Fruit fly (Drosophila melanogaster) whole organism, embryonic: ENCODE results near the gene CG4613.

Experiments
- B-H2 ChIP-seq: fragments of 200-800 bp; sonication (Bioruptor generic); optimal IDR thresholded peaks from 2 replicates; lab custom pipeline; 2018; ENCODE audit warnings: missing biosample characterization, mild to moderate bottlenecking, missing genetic modification characterization
- Bteb2 ChIP-seq: fragments of 200-800 bp; sonication (Bioruptor generic); optimal IDR thresholded peaks from 2 replicates; lab custom pipeline; 2016; ENCODE audit warnings: missing biosample characterization, missing genetic modification characterization
- CG10565 ChIP-seq: fragments of 200-800 bp; sonication (Bioruptor generic); optimal IDR thresholded peaks from 3 replicates; lab custom pipeline; 2016; ENCODE audit warnings: missing biosample characterization, mild to moderate bottlenecking, missing genetic modification characterization
- CG11723 ChIP-seq: fragments of 200-800 bp; sonication (Bioruptor generic); optimal IDR thresholded peaks from 2 replicates; lab custom pipeline; 2017; ENCODE audit warnings: missing biosample characterization, mild to moderate bottlenecking, missing genetic modification characterization
- CG15073 ChIP-seq: fragments of 200-800 bp; sonication (Bioruptor generic); optimal IDR thresholded peaks from 2 replicates; lab custom pipeline; 2016; ENCODE audit warnings: missing biosample characterization, missing genetic modification characterization
- CG15269 ChIP-seq: fragments of 200-800 bp; sonication (Bioruptor generic); optimal IDR thresholded peaks from 2 replicates; lab custom pipeline; 2018; ENCODE audit warnings: missing biosample characterization, mild to moderate bottlenecking, missing genetic modification characterization, moderate library complexity
- CG1529 ChIP-seq: fragments of 200-800 bp; sonication (Bioruptor generic); optimal IDR thresholded peaks from 3 replicates; lab custom pipeline; 2018; ENCODE audit warnings: missing biosample characterization, missing genetic modification characterization
- CG17912 ChIP-seq: fragments of 200-800 bp; sonication (Bioruptor generic); optimal IDR thresholded peaks from 2 replicates; lab custom pipeline; 2018; ENCODE audit warnings: missing biosample characterization, mild to moderate bottlenecking, missing genetic modification characterization
- CG18619 ChIP-seq: fragments of 200-800 bp; sonication (Bioruptor generic); optimal IDR thresholded peaks from 3 replicates; lab custom pipeline; 2017; ENCODE audit warnings: missing biosample characterization, mild to moderate bottlenecking, missing genetic modification characterization
- CG18764 ChIP-seq: fragments of 200-800 bp; sonication (Bioruptor generic); optimal IDR thresholded peaks from 3 replicates; lab custom pipeline; 2016; ENCODE audit warnings: missing biosample characterization, missing genetic modification characterization
- CG3163 ChIP-seq: fragments of 200-800 bp; sonication (Bioruptor generic); optimal IDR thresholded peaks from 3 replicates; lab custom pipeline; 2016; ENCODE audit warnings: missing biosample characterization, missing genetic modification characterization
- CG4328 ChIP-seq: fragments of 200-800 bp; sonication (Bioruptor generic); optimal IDR thresholded peaks from 3 replicates; lab custom pipeline; 2017; ENCODE audit warnings: missing biosample characterization, missing genetic modification reagents, missing genetic modification characterization
- CG5245 ChIP-seq: fragments of 200-800 bp; sonication (Bioruptor generic); optimal IDR thresholded peaks from 3 replicates; lab custom pipeline; 2016; ENCODE audit warnings: missing biosample characterization, missing genetic modification characterization
- CG6254 ChIP-seq: fragments of 200-800 bp; sonication (Bioruptor generic); optimal IDR thresholded peaks from 3 replicates; lab custom pipeline; 2017; ENCODE audit warnings: mild to moderate bottlenecking, missing biosample characterization, missing genetic modification reagents, missing genetic modification characterization
- CkIIα-i1 ChIP-seq: fragments of 200-800 bp; sonication (Bioruptor generic); IDR thresholded peaks from 2 replicates; pipeline ENCODE4 v1.3.6; 2022; ENCODE audit warnings: missing biosample characterization, missing genetic modification characterization
- CoRest ChIP-seq: fragments of 200-800 bp; sonication (Bioruptor generic); optimal IDR thresholded peaks from 3 replicates; lab custom pipeline; 2018; ENCODE audit warnings: missing biosample characterization, mild to moderate bottlenecking, missing genetic modification characterization, moderate library complexity
- E2f2 ChIP-seq: fragments of 200-800 bp; sonication (Bioruptor generic); IDR thresholded peaks from 2 replicates; pipeline ENCODE4 v1.3.6; 2022; ENCODE audit warnings: missing biosample characterization, missing genetic modification characterization
- Kr ChIP-seq: fragments of 200-800 bp; sonication (Bioruptor generic); optimal IDR thresholded peaks from 2 replicates; lab custom pipeline; 2017; ENCODE audit warnings: missing biosample characterization, mild to moderate bottlenecking, missing genetic modification characterization
- MTF-1 ChIP-seq: fragments of 200-800 bp; sonication (Bioruptor generic); optimal IDR thresholded peaks from 2 replicates; lab custom pipeline; 2018; ENCODE audit warnings: missing biosample characterization, mild to moderate bottlenecking, missing genetic modification characterization, borderline replicate concordance
- Mad ChIP-seq: fragments of 200-800 bp; sonication (Bioruptor generic); optimal IDR thresholded peaks from 2 replicates; lab custom pipeline; 2016; ENCODE audit warnings: missing biosample characterization, missing genetic modification characterization
- Meics ChIP-seq: fragments of 200-800 bp; sonication (Bioruptor generic); optimal IDR thresholded peaks from 2 replicates; lab custom pipeline; 2017; ENCODE audit warnings: missing biosample characterization, mild to moderate bottlenecking, missing genetic modification characterization
- Myb ChIP-seq: fragments of 200-800 bp; sonication (Bioruptor generic); optimal IDR thresholded peaks from 2 replicates; lab custom pipeline; 2016; ENCODE audit warnings: missing biosample characterization, missing genetic modification characterization
- PHDP ChIP-seq: fragments of 200-800 bp; sonication (Bioruptor generic); optimal IDR thresholded peaks from 3 replicates; lab custom pipeline; 2018; ENCODE audit warnings: missing biosample characterization, mild to moderate bottlenecking, missing genetic modification characterization, moderate library complexity
- Ravus ChIP-seq: fragments of 200-800 bp; sonication (Bioruptor generic); IDR thresholded peaks from 2 replicates; pipeline ENCODE4 v1.3.6; 2022; ENCODE audit warnings: missing biosample characterization, missing genetic modification characterization
- Sin3A ChIP-seq: fragments of >200 bp; optimal IDR thresholded peaks from 2 replicates; lab custom pipeline; 2018
- YL-1 ChIP-seq: fragments of 200-800 bp; sonication (Bioruptor generic); optimal IDR thresholded peaks from 3 replicates; lab custom pipeline; 2017; ENCODE audit warnings: missing biosample characterization, mild to moderate bottlenecking, missing genetic modification characterization
- ash1 ChIP-seq: fragments of 200-800 bp; sonication (Bioruptor generic); optimal IDR thresholded peaks from 2 replicates; lab custom pipeline; 2018; ENCODE audit warnings: missing biosample characterization, mild to moderate bottlenecking, missing genetic modification characterization
- bbx ChIP-seq: fragments of 200-800 bp; sonication (Bioruptor generic); IDR thresholded peaks from 2 replicates; pipeline ENCODE4 v1.3.6; 2022; ENCODE audit warnings: missing biosample characterization, missing genetic modification characterization; ENCODE audit not compliant: partially characterized antibody
- btn ChIP-seq: fragments of 200-800 bp; sonication (Bioruptor generic); optimal IDR thresholded peaks from 2 replicates; lab custom pipeline; 2016; ENCODE audit warnings: missing biosample characterization, missing genetic modification characterization
- da ChIP-seq: fragments of 200-800 bp; sonication (Bioruptor generic); optimal IDR thresholded peaks from 2 replicates; lab custom pipeline; 2016; ENCODE audit warnings: missing biosample characterization, missing genetic modification characterization
- dati ChIP-seq: fragments of 200-800 bp; sonication (Bioruptor generic); IDR thresholded peaks from 2 replicates; pipeline ENCODE4 v1.3.6; 2022; ENCODE audit warnings: missing biosample characterization, missing genetic modification characterization
- esg ChIP-seq: fragments of 200-800 bp; sonication (Bioruptor generic); conservative IDR thresholded peaks from 2 replicates; pipeline ENCODE4 v1.3.6; 2022; ENCODE audit warnings: missing biosample characterization, missing genetic modification characterization
- gcm ChIP-seq: fragments of 200-800 bp; sonication (Bioruptor generic); optimal IDR thresholded peaks from 2 replicates; lab custom pipeline; 2019; ENCODE audit warnings: missing biosample characterization, mild to moderate bottlenecking, missing genetic modification characterization, moderate library complexity
- grn ChIP-seq: fragments of 200-800 bp; sonication (Bioruptor generic); optimal IDR thresholded peaks from 3 replicates; lab custom pipeline; 2017; ENCODE audit warnings: missing biosample characterization, missing genetic modification characterization
- gsb-n ChIP-seq: fragments of 200-800 bp; sonication (Bioruptor generic); optimal IDR thresholded peaks from 3 replicates; lab custom pipeline; 2018; ENCODE audit warnings: missing biosample characterization, mild to moderate bottlenecking, missing genetic modification characterization
- insv ChIP-seq, 2 experiments: fragments of 200-800 bp; sonication (Bioruptor generic); optimal IDR thresholded peaks; 3 replicates each; lab custom pipeline; 2016 to 2018; ENCODE audit warnings: missing biosample characterization in 2 of 2, missing genetic modification characterization in 2 of 2
- lab ChIP-seq: fragments of 200-800 bp; sonication (Bioruptor generic); optimal IDR thresholded peaks from 3 replicates; lab custom pipeline; 2017; ENCODE audit warnings: missing biosample characterization, missing genetic modification characterization, mild to moderate bottlenecking, moderate library complexity, missing genetic modification reagents
- nau ChIP-seq: fragments of 200-800 bp; sonication (Bioruptor generic); optimal IDR thresholded peaks from 3 replicates; lab custom pipeline; 2017; ENCODE audit warnings: missing biosample characterization, mild to moderate bottlenecking, missing genetic modification characterization, missing genetic modification reagents
- nom ChIP-seq: fragments of 200-800 bp; sonication (Bioruptor generic); optimal IDR thresholded peaks from 2 replicates; lab custom pipeline; 2017; ENCODE audit warnings: missing biosample characterization, missing genetic modification characterization, mild to moderate bottlenecking, moderate library complexity, missing genetic modification reagents
- pita ChIP-seq: fragments of 200-800 bp; sonication (Bioruptor generic); optimal IDR thresholded peaks from 2 replicates; lab custom pipeline; 2017; ENCODE audit warnings: missing biosample characterization, mild to moderate bottlenecking, missing genetic modification characterization
- prd ChIP-seq, 3 experiments: fragments of >200 bp in 2 of 3; fragments of 200-800 bp in 1 of 3; sonication (Bioruptor generic) in 1 of 3; optimal IDR thresholded peaks in 2 of 3; IDR thresholded peaks in 1 of 3; 2 replicates in 2 of 3; 3 replicates in 1 of 3; pipeline versions ENCODE4 v1.3.6 to Lab custom; 2017 to 2022; ENCODE audit warnings: missing biosample characterization in 1 of 3, missing genetic modification characterization in 1 of 3
- slbo ChIP-seq: fragments of 200-800 bp; sonication (Bioruptor generic); IDR thresholded peaks from 2 replicates; pipeline ENCODE4 v1.3.6; 2022; ENCODE audit warnings: missing biosample characterization, missing genetic modification characterization
- slp2 ChIP-seq: fragments of 200-800 bp; sonication (Bioruptor generic); optimal IDR thresholded peaks from 2 replicates; lab custom pipeline; 2016; ENCODE audit warnings: missing biosample characterization, missing genetic modification characterization
- so ChIP-seq: fragments of 200-800 bp; sonication (Bioruptor generic); IDR thresholded peaks from 3 replicates; pipeline ENCODE4 v1.3.6; 2022; ENCODE audit warnings: missing biosample characterization, missing genetic modification characterization
- tgo ChIP-seq: fragments of 200-800 bp; sonication (Bioruptor generic); IDR thresholded peaks from 3 replicates; pipeline ENCODE4 v1.3.6; 2022; ENCODE audit warnings: missing biosample characterization, missing genetic modification characterization
- trem ChIP-seq: fragments of 200-800 bp; optimal IDR thresholded peaks from 3 replicates; lab custom pipeline; 2019; ENCODE audit warnings: missing biosample characterization, mild to moderate bottlenecking, missing genetic modification characterization, moderate library complexity
- usp ChIP-seq: fragments of >200 bp; optimal IDR thresholded peaks from 2 replicates; lab custom pipeline; 2017; ENCODE audit warnings: missing biosample characterization, missing genetic modification characterization
- vfl ChIP-seq: fragments of 200-800 bp; sonication (Bioruptor generic); optimal IDR thresholded peaks from 2 replicates; lab custom pipeline; 2016; ENCODE audit warnings: missing biosample characterization, missing genetic modification characterization
- wor ChIP-seq: fragments of 200-800 bp; sonication (Bioruptor generic); IDR thresholded peaks from 2 replicates; pipeline ENCODE4 v1.3.6; 2022; ENCODE audit warnings: missing biosample characterization, missing genetic modification characterization
- zen ChIP-seq: fragments of 200-800 bp; sonication (Bioruptor generic); optimal IDR thresholded peaks from 3 replicates; lab custom pipeline; 2018; ENCODE audit warnings: missing biosample characterization, mild to moderate bottlenecking, missing genetic modification characterization, moderate library complexity

The CG4613 gene

DNA sequence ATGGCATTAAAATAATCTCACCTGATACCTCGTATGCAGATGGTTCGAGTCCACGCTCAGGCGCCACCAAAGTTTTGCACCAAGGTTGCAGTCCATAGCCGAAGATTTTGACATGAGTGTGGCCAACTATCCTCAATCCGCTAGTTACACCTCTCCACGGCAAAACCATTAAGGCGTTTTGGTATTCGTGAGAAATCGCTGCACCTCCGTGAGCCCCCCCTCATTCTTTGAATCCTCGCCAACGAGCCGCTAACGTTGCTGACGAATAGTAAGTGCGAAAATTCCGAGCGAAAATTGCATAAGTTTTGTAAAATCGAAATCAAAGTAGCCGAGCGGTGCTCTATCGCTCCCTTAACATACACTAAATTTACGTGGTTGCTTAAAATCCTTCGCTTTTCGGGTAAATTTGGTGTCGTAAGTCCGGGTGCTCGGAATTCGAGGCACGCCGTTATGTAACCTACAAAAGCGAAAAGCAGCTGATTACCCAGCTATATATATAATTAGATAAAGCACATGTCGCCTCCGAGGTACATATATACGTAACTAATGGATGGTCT, 16.0 kb upstream of the CG4613 start, which contains the start of gene Mpcp2 (continued):
- TF ChIP-seq CG11723 (GFP tag; lab: Kevin White, UChicago) (no peak), CG3163 (GFP tag; lab: Kevin White, UChicago) (peak; percentile 29), Sin3A (peak; percentile 42), CG10565 (GFP tag; lab: Kevin White, UChicago) (no peak), bbx (GFP tag; lab: Robert Waterston, UW) (peak; percentile 71), nau (GFP tag; lab: Kevin White, UChicago) (peak; percentile 50), CG4328 (no peak), usp (GFP tag; lab: Kevin White, UChicago) (no peak), CG1529 (GFP tag; lab: Kevin White, UChicago) (no peak), grn (GFP tag; lab: Kevin White, UChicago) (peak; percentile 25), CG15269 (peak; percentile 26), B-H2 (GFP tag; lab: Kevin White, UChicago) (peak; percentile 56), insv (GFP tag; optimal IDR thresholded peaks at IDR 0.05; lab: Kevin White, UChicago) (peak in 1 of 2 experiments; percentile 53), esg (GFP tag; lab: Robert Waterston, UW) (no peak), pita (GFP tag; lab: Kevin White, UChicago) (peak; percentile 99), Mad (peak; percentile 62), CG18764 (GFP tag; lab: Kevin White, UChicago) (no peak), Meics (GFP tag; lab: Kevin White, UChicago) (peak; percentile 23), YL-1 (GFP tag; lab: Kevin White, UChicago) (peak; percentile 98), so (GFP tag; lab: Robert Waterston, UW) (peak; percentile 26; the same call in 1 of the 3 replicates), da (GFP tag; lab: Kevin White, UChicago) (no peak), CG17912 (GFP tag; lab: Kevin White, UChicago) (peak; percentile 69), zen (tag; lab: Kevin White, UChicago) (peak; percentile 55), CG15073 (GFP tag; lab: Kevin White, UChicago) (no peak), CG5245 (GFP tag; lab: Kevin White, UChicago) (no peak), MTF-1 (GFP tag; lab: Kevin White, UChicago) (peak; percentile 39), PHDP (tag; lab: Kevin White, UChicago) (peak; percentile 48), ash1 (GFP tag; lab: Kevin White, UChicago) (peak; percentile 6), slp2 (GFP tag; lab: Kevin White, UChicago) (no peak), CG18619 (no peak), CkIIα-i1 (GFP tag; lab: Robert Waterston, UW) (no peak), btn (GFP tag; lab: Kevin White, UChicago) (no peak), vfl (GFP tag; lab: Kevin White, UChicago) (peak; percentile 2), gcm (GFP tag; lab: Kevin White, UChicago) (peak; percentile 49), Bteb2 (GFP tag; lab: Kevin White, UChicago) (no peak), Ravus (no peak), prd (optimal IDR thresholded peaks at IDR 0.05; lab: Kevin White, UChicago) (no peak), prd (GFP tag; IDR thresholded peaks at IDR 0.05; lab: Robert Waterston, UW) (no peak), Myb (GFP tag; lab: Kevin White, UChicago) (peak; percentile 49), wor (GFP tag; lab: Robert Waterston, UW) (no peak), trem (tag; lab: Kevin White, UChicago) (peak; percentile 83), slbo (peak; percentile 49; the same call in 1 of the 2 replicates), E2f2 (GFP tag; lab: Robert Waterston, UW) (peak; percentile 62), lab (peak; percentile 72), CoRest (tag; lab: Kevin White, UChicago) (peak; percentile 52), CG6254 (no peak), gsb-n (tag; lab: Kevin White, UChicago) (no peak), nom (GFP tag; lab: Kevin White, UChicago) (peak; percentile 55), Kr (no peak), tgo (GFP tag; lab: Robert Waterston, UW) (no peak), dati (GFP tag; lab: Robert Waterston, UW) (no peak)
